Fruit fly (Drosophila melanogaster) whole organism, larva: ENCODE measurements around the gene colt.
A peak's percentile ranks its signal among the peaks of the same experiment; 100 is the strongest.

Experiments
- noc ChIP-seq: fragments of 200-800 bp; sonication (Bioruptor generic); optimal IDR thresholded peaks from 3 replicates; lab custom pipeline; 2019; ENCODE audit warnings: missing biosample characterization, mild to moderate bottlenecking, missing genetic modification characterization, moderate library complexity

The colt gene

DNA sequence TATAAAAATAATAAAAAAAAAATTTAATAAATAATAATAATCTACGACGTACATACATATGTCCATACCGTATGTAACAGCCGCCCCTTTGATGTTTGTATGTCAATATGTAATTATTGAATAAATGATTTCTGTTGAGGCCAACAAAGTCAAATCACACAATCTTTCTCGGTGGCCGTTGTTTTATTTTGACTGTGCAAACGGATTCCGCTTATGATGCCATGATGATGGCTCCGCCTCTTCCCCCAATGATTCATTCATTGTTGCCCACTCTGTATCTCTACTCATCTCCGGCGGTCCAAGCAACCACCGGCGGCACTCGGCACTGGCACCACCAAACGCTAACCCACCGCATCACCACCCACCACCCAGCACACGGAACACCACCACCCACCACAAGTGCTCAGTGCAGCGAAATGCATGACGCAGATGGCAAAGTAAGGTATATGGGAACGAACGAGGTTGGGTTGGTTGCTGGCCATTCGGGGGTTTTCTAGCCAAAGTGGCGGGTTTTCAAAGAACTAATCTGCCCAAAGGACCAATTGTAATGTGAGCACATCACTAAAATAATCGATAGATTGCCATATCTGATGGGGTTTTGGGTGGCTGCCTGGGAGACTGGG lies 20.6 kb downstream of the colt start:
- TF ChIP-seq noc (tag; lab: Kevin White, UChicago): no peak

DNA sequence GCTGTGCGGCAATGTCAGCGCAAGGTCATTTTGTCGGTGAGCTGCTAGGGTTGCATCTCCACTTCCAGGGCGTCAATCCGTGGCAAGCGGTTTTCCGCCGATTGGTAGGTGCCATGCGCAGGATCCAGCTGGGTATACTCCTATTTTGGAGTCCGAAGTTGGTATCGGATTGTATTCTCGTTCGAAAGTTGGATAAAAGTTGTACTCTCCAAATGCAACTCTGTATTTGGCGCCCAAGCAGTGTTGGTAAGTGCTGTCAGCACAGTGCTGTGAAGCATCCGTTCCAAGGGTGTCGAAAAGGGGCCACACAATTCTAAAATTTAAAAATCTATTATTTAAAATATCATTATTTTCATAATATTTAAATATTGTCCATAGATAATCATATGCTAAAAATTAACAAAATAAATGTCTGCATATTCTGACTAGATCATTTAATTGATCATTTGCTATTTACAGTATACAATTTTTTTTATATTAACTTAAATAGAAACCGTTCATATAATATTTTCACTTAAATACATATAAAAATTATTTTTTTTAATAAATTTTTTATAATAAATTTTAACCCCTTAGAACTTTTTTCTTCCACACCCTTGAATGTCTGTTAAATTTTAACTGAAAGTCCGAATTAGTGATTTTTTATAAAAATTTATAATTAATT lies 21.3 kb downstream of the colt start:
- peak; percentile 93 for TF ChIP-seq noc (tag; lab: Kevin White, UChicago)

DNA sequence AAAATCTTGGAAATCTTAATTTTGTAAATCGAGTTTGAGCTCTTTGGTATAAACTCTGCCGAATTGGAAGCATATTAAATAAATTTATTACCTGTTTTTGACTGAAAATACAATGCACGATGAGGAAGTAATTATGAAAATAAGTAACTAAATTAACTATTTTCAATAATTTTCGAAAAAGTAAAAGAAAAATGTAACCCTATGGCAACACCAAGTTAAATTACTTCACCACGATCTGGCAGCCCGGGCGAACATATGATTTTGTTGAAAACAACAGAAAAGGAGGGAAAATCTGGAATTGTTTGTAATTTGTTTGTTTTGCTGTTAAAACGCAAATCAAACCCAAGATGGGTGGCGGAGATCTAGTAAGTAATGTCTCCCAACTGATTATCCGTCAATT lies 25.0 kb downstream of the colt start, which contains the start of the genes CG9961 and Cwc25:
CG9961 (minus strand) TSS at position 83 of the 400 bp plus-strand sequence.
Cwc25 (plus strand) TSS at position 247 of the 400 bp plus-strand sequence.
- TF ChIP-seq noc (tag; lab: Kevin White, UChicago): no peak

DNA sequence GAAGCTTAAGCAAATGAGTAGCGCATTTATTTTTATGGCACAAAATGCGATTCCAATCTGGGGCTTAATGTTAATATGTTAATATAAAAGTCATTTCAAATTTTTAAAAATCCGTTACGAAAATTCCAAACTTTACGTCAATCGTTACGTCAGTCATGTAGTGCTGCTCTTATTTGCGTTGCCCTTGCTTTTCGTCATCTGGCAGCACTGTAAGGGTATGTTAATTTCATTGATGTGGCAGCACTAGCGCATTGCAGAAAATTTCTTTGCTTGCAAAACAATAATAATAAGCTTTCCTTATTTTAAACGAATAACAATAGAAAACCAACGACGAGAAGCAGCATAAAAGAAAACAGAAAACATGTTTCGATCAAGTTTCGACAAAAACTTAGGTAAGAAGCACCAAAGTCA lies 30.0 kb downstream of the colt start, which contains the start of gene Hrs:
Hrs (plus strand) TSS at position 167 of the 411 bp plus-strand sequence.
- TF ChIP-seq noc (tag; lab: Kevin White, UChicago): no peak

DNA sequence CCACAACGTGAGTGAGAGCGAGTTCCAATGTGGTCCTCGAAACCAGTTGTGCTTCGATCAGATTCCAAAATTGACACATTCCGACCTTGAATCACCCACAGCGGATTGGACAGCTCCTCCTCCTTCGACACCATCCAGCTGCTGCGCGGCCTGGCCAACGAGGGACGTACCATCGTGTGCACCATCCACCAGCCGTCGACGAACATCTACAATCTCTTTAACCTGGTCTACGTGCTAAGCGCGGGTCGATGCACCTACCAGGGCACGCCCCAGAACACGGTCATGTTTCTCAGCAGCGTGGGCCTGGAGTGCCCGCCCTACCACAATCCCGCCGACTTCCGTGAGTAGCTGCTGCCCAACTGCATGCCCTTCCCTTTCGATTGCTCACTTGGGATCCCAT lies 32.3 kb downstream of the colt start:
- no peak for TF ChIP-seq noc (tag; lab: Kevin White, UChicago)

DNA sequence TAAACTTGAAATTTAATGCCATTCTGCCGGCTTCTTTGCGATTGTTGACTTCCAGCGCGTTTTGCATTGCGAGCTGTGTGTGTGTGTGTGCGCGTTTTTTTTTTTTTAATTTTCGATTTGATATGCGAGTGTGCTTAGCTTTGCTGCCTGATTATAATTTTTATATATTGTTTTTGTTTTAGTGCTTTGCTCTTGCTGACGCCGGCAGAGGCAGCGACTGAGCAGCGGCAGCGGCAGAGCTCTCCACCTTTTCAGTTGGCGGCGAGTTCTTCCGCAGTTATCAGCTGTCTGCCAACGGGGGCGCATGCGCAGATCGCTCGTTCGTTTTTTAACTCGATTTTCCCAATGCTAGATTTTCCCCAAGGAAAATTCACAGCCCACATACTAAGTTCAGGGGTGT lies 34.3 kb downstream of the colt start:
- TF ChIP-seq noc (tag; lab: Kevin White, UChicago): no peak

DNA sequence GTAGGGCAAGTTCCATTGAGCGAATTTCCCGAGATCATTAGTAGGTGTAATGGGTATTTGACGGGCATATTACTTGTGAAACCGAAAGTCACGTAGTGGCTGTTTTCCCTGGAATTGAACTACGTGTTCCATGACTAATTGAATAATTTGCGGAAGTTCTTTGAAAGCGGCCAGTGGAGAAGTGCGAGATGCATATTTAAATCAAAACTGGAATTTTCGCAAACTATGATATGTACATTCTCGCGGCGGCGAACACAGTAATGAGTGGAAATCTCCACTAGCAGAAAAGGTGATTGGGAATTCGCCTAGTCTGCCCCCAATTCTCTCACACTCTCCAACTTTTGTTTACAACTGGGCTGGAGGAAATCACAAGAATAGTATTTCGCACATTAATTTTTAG lies 34.9 kb downstream of the colt start:
- no peak for TF ChIP-seq noc (tag; lab: Kevin White, UChicago)

DNA sequence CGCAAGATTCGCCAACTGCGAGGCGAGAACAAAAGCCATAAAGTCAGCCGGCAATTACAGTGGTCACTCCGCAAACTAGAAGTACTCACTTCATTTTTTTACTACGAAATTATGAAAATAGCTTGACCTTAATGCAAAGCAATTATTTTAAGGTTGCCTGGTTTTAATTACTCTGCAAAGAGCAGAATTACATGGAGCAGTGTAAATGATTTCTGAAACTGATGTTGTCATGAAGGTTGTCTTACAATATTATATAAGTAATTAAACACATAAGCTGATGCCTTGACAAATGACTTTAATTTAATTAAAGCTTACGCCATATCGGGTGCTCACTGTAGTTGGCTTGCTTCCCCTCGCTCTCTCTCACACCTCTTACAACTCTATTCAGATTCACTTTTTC lies 35.7 kb downstream of the colt start:
- peak; percentile 90 for TF ChIP-seq noc (tag; lab: Kevin White, UChicago)

DNA sequence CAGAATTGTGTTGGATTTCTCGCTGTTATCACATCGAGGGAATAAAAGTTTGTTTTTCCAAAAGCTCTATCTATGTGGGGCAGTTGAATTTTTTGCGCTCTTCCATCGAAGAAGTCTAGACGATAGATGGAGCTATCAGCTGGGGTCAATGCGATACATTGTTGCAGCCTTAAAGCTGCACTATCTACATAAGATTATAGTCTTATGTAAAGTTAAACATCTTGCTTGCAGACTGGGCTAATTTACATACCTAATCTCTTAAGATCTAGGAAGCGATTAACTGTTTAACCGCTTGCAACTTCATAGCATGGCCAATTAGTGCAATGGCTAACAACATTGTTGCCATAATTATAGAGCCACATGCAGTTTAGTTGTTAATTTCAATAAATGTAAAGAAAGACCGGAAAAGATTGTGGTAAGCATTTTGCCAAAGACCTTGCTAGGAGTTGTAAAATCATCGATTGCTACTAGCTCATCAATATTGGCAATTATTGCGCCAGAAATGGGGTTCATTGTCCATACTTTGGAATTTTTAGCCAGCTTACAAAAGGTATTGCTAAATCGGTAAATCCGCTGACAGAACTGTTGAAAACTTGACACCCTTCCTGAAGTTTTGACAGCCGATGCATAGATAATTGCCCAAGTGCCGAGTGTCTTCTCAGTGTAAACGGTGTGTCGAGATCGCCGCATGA lies 37.6 kb downstream of the colt start:
- TF ChIP-seq noc (tag; lab: Kevin White, UChicago): no peak

DNA sequence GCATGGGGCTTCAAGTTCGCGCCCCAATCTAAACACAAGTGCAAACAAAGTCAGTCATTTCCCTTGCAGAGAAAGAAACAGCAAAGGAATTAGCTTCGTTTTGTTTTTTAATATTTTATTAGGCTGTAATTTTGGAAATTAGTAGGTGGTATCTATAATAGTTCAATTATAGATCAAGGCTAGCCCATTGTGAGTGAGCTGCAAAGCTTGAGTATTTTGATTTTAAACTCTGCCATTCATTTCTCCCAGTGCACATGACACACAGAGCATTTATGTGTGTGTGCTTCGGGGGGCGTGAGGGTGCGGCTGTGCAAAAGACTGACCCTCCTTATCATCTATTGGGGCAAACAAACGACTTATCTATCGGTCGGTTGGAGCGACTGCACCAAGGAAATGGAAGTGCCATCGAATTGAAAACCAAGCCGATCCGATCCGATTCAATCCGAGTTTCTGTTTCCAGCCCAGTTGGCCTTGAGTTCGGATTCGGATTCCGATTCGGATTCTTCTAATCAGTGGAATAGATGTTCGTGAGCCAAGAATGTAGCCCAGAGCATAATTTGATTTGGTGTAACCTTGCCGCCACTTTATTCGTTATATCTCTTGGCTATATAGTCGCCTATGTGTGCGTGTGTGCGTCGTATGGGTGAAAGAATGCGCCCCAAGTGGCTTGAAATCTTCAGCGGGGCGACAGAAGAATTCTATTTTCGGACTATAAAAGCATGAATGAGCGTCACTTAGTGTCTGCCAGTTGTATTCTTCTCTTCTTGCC lies 38.3 kb downstream of the colt start:
- TF ChIP-seq noc (tag; lab: Kevin White, UChicago): no peak

DNA sequence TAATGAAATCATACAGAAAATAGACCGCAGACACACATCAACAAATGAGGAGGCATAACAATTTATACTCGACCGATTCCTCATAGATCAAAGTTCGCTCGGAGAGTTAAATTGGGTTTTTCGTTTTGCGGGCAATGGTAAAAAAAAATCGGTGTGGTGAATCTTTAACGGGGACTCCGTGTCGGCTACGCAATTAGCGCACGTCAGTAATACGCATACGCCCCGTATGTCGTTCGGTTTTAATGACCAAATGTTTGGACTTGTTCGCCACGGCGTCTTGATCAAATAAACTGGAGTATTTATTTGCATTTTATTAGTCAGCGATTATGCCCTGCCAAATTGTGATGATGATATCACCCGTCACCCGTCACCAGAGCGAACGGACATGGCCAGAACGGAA lies 39.1 kb downstream of the colt start:
- no peak for TF ChIP-seq noc (tag; lab: Kevin White, UChicago)

DNA sequence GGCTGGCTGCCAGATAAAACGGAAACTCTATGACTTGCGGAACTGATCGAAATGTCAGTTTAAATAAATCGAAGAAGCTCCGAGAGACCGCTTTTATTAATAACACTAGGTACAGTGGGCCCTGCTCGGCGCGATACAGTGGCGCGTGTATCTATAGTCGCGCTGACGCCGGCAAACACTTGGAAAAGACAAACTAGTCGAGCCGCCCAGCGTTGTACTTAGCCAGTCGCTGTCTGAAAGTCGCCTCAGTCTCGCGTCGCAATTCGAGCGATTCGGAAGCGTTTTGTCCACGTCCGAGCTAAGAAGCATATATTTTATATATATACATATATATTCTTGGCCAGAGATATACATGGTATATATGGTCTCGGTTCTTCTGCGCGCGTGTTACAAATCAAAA lies 40.0 kb downstream of the colt start:
- no peak for TF ChIP-seq noc (tag; lab: Kevin White, UChicago)

DNA sequence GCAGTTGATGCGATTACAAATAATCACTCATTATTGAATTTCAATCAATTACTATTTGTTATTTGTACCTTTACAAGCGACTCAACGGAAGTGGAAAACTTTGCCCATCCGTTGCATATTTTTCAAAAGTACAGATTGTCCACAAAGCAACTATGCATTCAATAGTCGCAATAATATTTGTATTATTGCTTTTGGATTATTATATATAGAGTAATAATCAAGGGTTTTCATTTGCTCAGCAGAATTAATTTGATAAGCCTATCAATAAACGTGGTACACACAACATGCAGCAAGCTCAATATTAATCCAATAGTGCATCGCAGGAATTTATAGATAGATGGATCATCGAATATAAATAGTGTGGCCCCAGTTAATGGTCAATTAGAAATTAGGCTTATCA lies 41.3 kb downstream of the colt start:
- TF ChIP-seq noc (tag; lab: Kevin White, UChicago): no peak

DNA sequence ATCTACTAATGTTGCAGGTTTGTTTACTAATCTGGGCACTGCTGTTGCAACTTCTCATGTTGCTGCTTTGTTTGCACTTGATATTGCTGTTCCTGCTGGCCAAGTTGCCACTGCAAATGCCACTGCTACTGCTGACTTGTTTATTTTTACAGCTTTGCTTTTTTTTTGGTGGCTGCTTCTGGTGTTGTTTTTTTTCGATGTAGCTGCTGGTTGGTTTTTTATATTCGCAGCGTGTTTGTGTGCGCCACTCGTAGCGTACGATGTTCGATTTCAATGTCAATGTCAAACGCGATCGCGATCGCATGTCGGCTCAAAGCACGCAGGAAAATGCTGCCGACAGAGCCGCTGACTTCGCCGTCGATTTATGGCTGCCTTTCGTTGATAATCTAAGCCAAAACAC lies 42.1 kb downstream of the colt start:
- no peak for TF ChIP-seq noc (tag; lab: Kevin White, UChicago)

DNA sequence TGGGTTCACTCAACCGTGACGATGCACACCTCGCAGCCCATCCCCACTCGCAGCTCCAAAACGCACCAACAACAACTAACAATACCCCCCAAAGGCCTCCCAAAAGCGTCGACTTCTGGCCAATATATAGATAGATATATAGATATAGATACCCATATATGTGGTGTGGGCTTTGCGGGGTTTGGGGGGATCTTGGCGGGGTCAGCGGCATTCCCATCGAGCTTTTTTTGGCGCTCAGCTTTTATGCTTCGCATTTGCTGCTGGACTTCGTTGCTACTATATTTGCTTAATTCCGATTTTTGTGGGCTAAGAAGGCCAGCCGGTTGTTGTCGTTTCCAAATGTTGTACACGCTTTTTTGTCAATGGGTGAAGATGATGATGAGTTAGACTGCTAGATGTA lies 42.5 kb downstream of the colt start:
- no peak for TF ChIP-seq noc (tag; lab: Kevin White, UChicago)

DNA sequence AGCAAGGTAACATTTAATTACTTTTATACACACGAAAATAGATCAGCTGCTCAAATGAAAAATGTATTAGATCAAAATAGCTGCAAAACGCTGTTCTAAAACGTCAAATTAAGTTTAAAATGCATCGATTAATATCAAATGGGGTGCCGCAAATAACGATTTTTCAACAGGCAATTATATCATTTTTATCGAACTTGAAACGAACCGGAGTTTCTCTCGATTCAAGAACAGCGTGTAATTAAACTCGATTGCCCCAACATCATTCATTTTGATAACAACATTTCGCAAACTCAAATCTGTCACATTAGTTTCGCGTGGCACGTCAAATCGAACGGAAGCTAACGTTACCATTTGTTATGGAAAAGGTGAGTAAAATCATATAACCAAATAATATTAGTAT lies 44.5 kb downstream of the colt start, which contains the start of gene CG31689:
CG31689 (plus strand) TSS at position 301 of the 400 bp plus-strand sequence.
- no peak for TF ChIP-seq noc (tag; lab: Kevin White, UChicago)
